Worm (Caenorhabditis elegans) whole organism, young adult: ENCODE results near the gene C01G10.18.

Experiments
- B0035.1 ChIP-seq: sonication (generic microtip); optimal IDR thresholded peaks from 2 replicates; lab custom pipeline; 2016; ENCODE audit warnings: missing genetic modification characterization, mild to moderate bottlenecking, missing compliant biosample characterization, missing genotype, missing genetic modification reagents
- C06A6.2 ChIP-seq: fragments of 200-800 bp; sonication (Bioruptor generic); conservative IDR thresholded peaks from 2 replicates; pipeline ENCODE4 v1.3.6; 2022; ENCODE audit warnings: missing genetic modification characterization, missing compliant biosample characterization
- F22D6.2 ChIP-seq: sonication (generic microtip); optimal IDR thresholded peaks from 2 replicates; lab custom pipeline; 2016; ENCODE audit warnings: mild to moderate bottlenecking, missing genetic modification characterization, missing compliant biosample characterization
- F52B5.7 ChIP-seq: sonication (generic microtip); optimal IDR thresholded peaks from 2 replicates; lab custom pipeline; 2016; ENCODE audit warnings: mild to moderate bottlenecking, missing genetic modification characterization, missing compliant biosample characterization
- F55B11.4 ChIP-seq: sonication (generic microtip); optimal IDR thresholded peaks from 2 replicates; lab custom pipeline; 2016; ENCODE audit warnings: missing compliant biosample characterization, missing genetic modification characterization, borderline replicate concordance; ENCODE audit not compliant: insufficient read depth
- K11D2.4 ChIP-seq: fragments of 200-800 bp; sonication (Bioruptor generic); IDR thresholded peaks from 2 replicates; pipeline ENCODE4 v1.3.6; 2022; ENCODE audit warnings: missing genetic modification reagents, missing genetic modification characterization, missing compliant biosample characterization
- K12H6.12 ChIP-seq: fragments of 200-800 bp; sonication (Bioruptor generic); optimal IDR thresholded peaks from 2 replicates; lab custom pipeline; 2018; ENCODE audit warnings: mild to moderate bottlenecking, missing genetic modification characterization, missing compliant biosample characterization
- T07F8.4 ChIP-seq: sonication (generic microtip); optimal IDR thresholded peaks from 2 replicates; lab custom pipeline; 2016; ENCODE audit warnings: mild to moderate bottlenecking, missing genetic modification characterization, moderate library complexity, missing compliant biosample characterization
- Y95B8A.8 ChIP-seq: fragments of 200-800 bp; sonication (Bioruptor generic); IDR thresholded peaks from 2 replicates; pipeline ENCODE4 v1.3.6; 2022; ENCODE audit warnings: missing genetic modification reagents, missing genetic modification characterization, missing compliant biosample characterization
- ZK185.1 ChIP-seq: sonication (generic microtip); optimal IDR thresholded peaks from 2 replicates; lab custom pipeline; 2016; ENCODE audit warnings: mild to moderate bottlenecking, missing genetic modification characterization, missing compliant biosample characterization; ENCODE audit not compliant: poor library complexity, severe bottlenecking
- aptf-2 ChIP-seq: fragments of 200-800 bp; sonication (Bioruptor generic); conservative IDR thresholded peaks from 2 replicates; pipeline ENCODE4 v1.3.6; 2022; ENCODE audit warnings: missing genetic modification reagents, missing genetic modification characterization, missing compliant biosample characterization
- attf-6 ChIP-seq: fragments of 200-800 bp; sonication (Bioruptor generic); IDR thresholded peaks from 2 replicates; pipeline ENCODE4 v1.3.6; 2022; ENCODE audit warnings: missing genetic modification reagents, missing genetic modification characterization, missing compliant biosample characterization
- chd-7 ChIP-seq: sonication (generic microtip); optimal IDR thresholded peaks from 2 replicates; lab custom pipeline; 2016; ENCODE audit warnings: mild to moderate bottlenecking, missing genetic modification characterization, moderate library complexity, missing compliant biosample characterization
- egl-44 ChIP-seq: fragments of 200-800 bp; sonication (Bioruptor generic); IDR thresholded peaks from 2 replicates; pipeline ENCODE4 v1.3.6; 2022; ENCODE audit warnings: missing genetic modification reagents, missing genetic modification characterization, missing compliant biosample characterization
- hlh-12 ChIP-seq: sonication (generic microtip); optimal IDR thresholded peaks from 2 replicates; lab custom pipeline; 2016; ENCODE audit warnings: missing genetic modification characterization, missing compliant biosample characterization
- hlh-26 ChIP-seq: fragments of 200-800 bp; sonication (Bioruptor generic); conservative IDR thresholded peaks from 2 replicates; pipeline ENCODE4 v1.3.6; 2022; ENCODE audit warnings: missing genetic modification reagents, missing genetic modification characterization, missing compliant biosample characterization
- hrde-1 ChIP-seq: sonication (generic microtip); optimal IDR thresholded peaks from 2 replicates; lab custom pipeline; 2016; ENCODE audit warnings: missing genetic modification characterization, mild to moderate bottlenecking, missing compliant biosample characterization, moderate library complexity, missing genotype, missing genetic modification reagents, borderline replicate concordance
- let-526 ChIP-seq: fragments of 200-800 bp; sonication (Bioruptor generic); IDR thresholded peaks from 2 replicates; pipeline ENCODE4 v1.3.6; 2022; ENCODE audit warnings: missing genetic modification reagents, missing genetic modification characterization, missing compliant biosample characterization
- let-607 ChIP-seq, 2 experiments: fragments of 200-800 bp in 1 of 2; sonication (Bioruptor generic) in 1 of 2; sonication (generic microtip) in 1 of 2; optimal IDR thresholded peaks; 2 replicates each; lab custom pipeline; 2016 to 2018; ENCODE audit warnings: mild to moderate bottlenecking in 2 of 2, missing compliant biosample characterization in 2 of 2, missing genetic modification characterization in 2 of 2, moderate library complexity in 2 of 2, missing genotype in 1 of 2
- lir-1 ChIP-seq: fragments of 200-800 bp; sonication (Bioruptor generic); conservative IDR thresholded peaks from 2 replicates; pipeline ENCODE4 v1.3.6; 2022; ENCODE audit warnings: missing genetic modification reagents, missing genetic modification characterization, missing compliant biosample characterization
- lsy-27 ChIP-seq: sonication (generic microtip); optimal IDR thresholded peaks from 2 replicates; lab custom pipeline; 2017; ENCODE audit warnings: missing genetic modification characterization, mild to moderate bottlenecking, missing compliant biosample characterization, antibody characterized with exemption, missing genotype, borderline replicate concordance; ENCODE audit not compliant: insufficient read depth
- mcd-1 ChIP-seq: fragments of 200-800 bp; sonication (Bioruptor generic); IDR thresholded peaks from 2 replicates; pipeline ENCODE4 v1.3.6; 2022; ENCODE audit warnings: missing genetic modification reagents, missing genetic modification characterization, missing compliant biosample characterization
- mel-28 ChIP-seq: sonication (generic microtip); optimal IDR thresholded peaks from 2 replicates; lab custom pipeline; 2016; ENCODE audit warnings: borderline replicate concordance, mild to moderate bottlenecking, missing genetic modification characterization, missing compliant biosample characterization
- mes-4 ChIP-seq: sonication (generic microtip); optimal IDR thresholded peaks from 2 replicates; lab custom pipeline; 2016; ENCODE audit warnings: missing genotype, missing genetic modification characterization, missing compliant biosample characterization
- nhr-179 ChIP-seq: sonication (generic microtip); optimal IDR thresholded peaks from 2 replicates; lab custom pipeline; 2016; ENCODE audit warnings: mild to moderate bottlenecking, missing genetic modification characterization, missing compliant biosample characterization
- nhr-90 ChIP-seq: sonication (generic microtip); optimal IDR thresholded peaks from 2 replicates; lab custom pipeline; 2016; ENCODE audit warnings: missing genotype, mild to moderate bottlenecking, missing genetic modification characterization, missing compliant biosample characterization
- pha-4 ChIP-seq: fragments of 150-350 bp; sonication (generic microtip); optimal IDR thresholded peaks from 2 replicates; lab custom pipeline; 2014; ENCODE audit warnings: missing biosample characterization, missing genetic modification reagents, missing genetic modification characterization
- repo-1 ChIP-seq: sonication (generic microtip); optimal IDR thresholded peaks from 2 replicates; lab custom pipeline; 2017; ENCODE audit warnings: mild to moderate bottlenecking, missing genetic modification characterization, missing compliant biosample characterization
- snpc-1.3 ChIP-seq: sonication (generic microtip); optimal IDR thresholded peaks from 2 replicates; lab custom pipeline; 2017; ENCODE audit warnings: missing genetic modification characterization, mild to moderate bottlenecking, missing compliant biosample characterization, antibody characterized with exemption, moderate library complexity, missing genotype, missing genetic modification reagents; ENCODE audit not compliant: insufficient read depth
- snpc-4 ChIP-seq, 5 experiments: fragments of 150-350 bp in 1 of 5; sonication (generic microtip) in 4 of 5; optimal IDR thresholded peaks; 2 replicates each; lab custom pipeline; 2014 to 2018; ENCODE audit warnings: missing genetic modification characterization in 5 of 5, missing biosample characterization in 3 of 5, antibody characterized with exemption in 2 of 5, mild to moderate bottlenecking in 2 of 5, missing compliant biosample characterization in 2 of 5, missing genotype in 2 of 5, moderate library complexity in 2 of 5, missing genetic modification reagents in 1 of 5
- sptf-2 ChIP-seq: fragments of 200-800 bp; sonication (Bioruptor generic); optimal IDR thresholded peaks from 2 replicates; lab custom pipeline; 2018; ENCODE audit warnings: mild to moderate bottlenecking, missing genetic modification characterization, missing compliant biosample characterization
- tbp1 ChIP-seq: fragments of 200-800 bp; sonication (Bioruptor generic); optimal IDR thresholded peaks from 2 replicates; lab custom pipeline; 2018; ENCODE audit warnings: mild to moderate bottlenecking, missing genetic modification characterization, missing compliant biosample characterization
- tbx-9 ChIP-seq: sonication (generic microtip); optimal IDR thresholded peaks from 2 replicates; lab custom pipeline; 2016; ENCODE audit warnings: borderline replicate concordance, missing genetic modification characterization, inconsistent platforms, missing compliant biosample characterization
- ztf-26 ChIP-seq: sonication (generic microtip); optimal IDR thresholded peaks from 2 replicates; lab custom pipeline; 2017; ENCODE audit warnings: missing genetic modification characterization, missing compliant biosample characterization
- ztf-28 ChIP-seq: fragments of 200-800 bp; sonication (Bioruptor generic); IDR thresholded peaks from 2 replicates; pipeline ENCODE4 v1.3.6; 2022; ENCODE audit warnings: missing genetic modification reagents, missing genetic modification characterization, missing compliant biosample characterization
- ztf-3 ChIP-seq: fragments of 200-800 bp; sonication (Bioruptor generic); optimal IDR thresholded peaks from 2 replicates; lab custom pipeline; 2018; ENCODE audit warnings: mild to moderate bottlenecking, missing genetic modification characterization, missing compliant biosample characterization
- ztf-6 ChIP-seq: fragments of 200-800 bp; sonication (Bioruptor generic); IDR thresholded peaks from 2 replicates; pipeline ENCODE4 v1.3.6; 2022; ENCODE audit warnings: missing genetic modification reagents, missing genetic modification characterization, missing compliant biosample characterization

C01G10.18 gene

ce11 chrV:15094749-15095148 lies 6.2 kb upstream of the C01G10.18 start, which contains the start of gene srx-78:
srx-78 (plus strand) TSS chrV:15095049.
- no peak for TF ChIP-seq K12H6.12 (tag; lab: Kevin White, UChicago)
- no peak for TF ChIP-seq B0035.1 (tag; lab: Kevin White, UChicago)
- no peak for TF ChIP-seq hrde-1 (tag; lab: Kevin White, UChicago)
- no peak for TF ChIP-seq ztf-3 (GFP tag; lab: Kevin White, UChicago)
- TF ChIP-seq let-526 (GFP tag; lab: Robert Waterston, UW), result no peak
- no peak for TF ChIP-seq let-607 (tag; optimal IDR thresholded peaks at IDR 0.05; lab: Kevin White, UChicago)

- TF ChIP-seq mcd-1 (GFP tag; lab: Robert Waterston, UW) (no peak), sptf-2 (GFP tag; lab: Kevin White, UChicago) (no peak), F55B11.4 (no peak), lsy-27 (tag; lab: Kevin White, UChicago) (no peak), tbx-9 (tag; lab: Kevin White, UChicago) (no peak), hrde-1 (tag; lab: Kevin White, UChicago) (no peak), ztf-26 (tag; lab: Kevin White, UChicago) (no peak), C06A6.2 (GFP tag; lab: Robert Waterston, UW) (no peak), ztf-28 (no peak), tbp1 (GFP tag; lab: Kevin White, UChicago) (no peak), F52B5.7 (tag; lab: Kevin White, UChicago) (no peak), nhr-179 (no peak), aptf-2 (GFP tag; lab: Robert Waterston, UW) (no peak)
These were observed 4.2 kb upstream of the C01G10.18 start, which contains the start of gene txt-12 for ce11 chrV:15092666-15093065. txt-12 (plus strand) TSS chrV:15092966.

ce11 chrV:15090457-15090856 lies 1.9 kb upstream of the C01G10.18 start, which contains the start of gene C01G10.17:
C01G10.17 (plus strand) TSS chrV:15090757.
- TF ChIP-seq attf-6 (GFP tag; lab: Robert Waterston, UW) (no peak), T07F8.4 (tag; lab: Kevin White, UChicago) (no peak), snpc-4 (GFP tag; optimal IDR thresholded peaks at IDR 0.05; lab: Kevin White, UChicago) (no peak), snpc-4 (tag; optimal IDR thresholded peaks at IDR 0.05; lab: Kevin White, UChicago) (no peak), nhr-90 (tag; lab: Kevin White, UChicago) (no peak), mel-28 (tag; lab: Kevin White, UChicago) (no peak), K12H6.12 (tag; lab: Kevin White, UChicago) (no peak), hlh-12 (tag; lab: Kevin White, UChicago) (no peak), snpc-1.3 (tag; lab: Kevin White, UChicago) (no peak), egl-44 (GFP tag; lab: Robert Waterston, UW) (no peak), F22D6.2 (tag; lab: Kevin White, UChicago) (no peak), lir-1 (GFP tag; lab: Robert Waterston, UW) (no peak), ZK185.1 (tag; lab: Kevin White, UChicago) (no peak), mes-4 (tag; lab: Kevin White, UChicago) (no peak), ztf-6 (GFP tag; lab: Robert Waterston, UW) (no peak), Y95B8A.8 (GFP tag; lab: Robert Waterston, UW) (no peak), chd-7 (tag; lab: Kevin White, UChicago) (no peak), K11D2.4 (GFP tag; lab: Robert Waterston, UW) (no peak), pha-4 (tag; lab: Kevin White, UChicago) (no peak), repo-1 (no peak), hlh-26 (no peak)
